Worm (Caenorhabditis elegans) whole organism, L1 larva: ENCODE measurements around the gene H10D18.1.
A peak's percentile ranks its signal among the peaks of the same experiment; 100 is the strongest.

Experiments
- C04F5.9 ChIP-seq: sonication (generic microtip); optimal IDR thresholded peaks from 2 replicates; lab custom pipeline; 2016; ENCODE audit warnings: missing genetic modification characterization, missing compliant biosample characterization
- C16A3.4 ChIP-seq: fragments of 150-350 bp; optimal IDR thresholded peaks from 2 replicates; lab custom pipeline; 2014; ENCODE audit warnings: missing biosample characterization, missing genetic modification characterization
- aha-1 ChIP-seq: fragments of 150-350 bp; optimal IDR thresholded peaks from 2 replicates; lab custom pipeline; 2014; ENCODE audit warnings: missing biosample characterization, missing genetic modification characterization
- alr-1 ChIP-seq: fragments of 200-800 bp; sonication (Bioruptor generic); optimal IDR thresholded peaks from 2 replicates; lab custom pipeline; 2018; ENCODE audit warnings: borderline replicate concordance, mild to moderate bottlenecking, missing genetic modification characterization, missing compliant biosample characterization
- aly-2 ChIP-seq: fragments of 150-350 bp; optimal IDR thresholded peaks from 2 replicates; lab custom pipeline; 2014; ENCODE audit warnings: missing biosample characterization, missing genetic modification characterization
- blmp-1 ChIP-seq: fragments of 150-350 bp; optimal IDR thresholded peaks from 2 replicates; lab custom pipeline; 2014; ENCODE audit warnings: missing biosample characterization, missing genetic modification characterization
- ceh-63 ChIP-seq: fragments of 200-800 bp; sonication (Bioruptor generic); optimal IDR thresholded peaks from 2 replicates; lab custom pipeline; 2018; ENCODE audit warnings: mild to moderate bottlenecking, missing genetic modification characterization, missing compliant biosample characterization
- ceh-8 ChIP-seq: fragments of 200-800 bp; sonication (Bioruptor generic); optimal IDR thresholded peaks from 2 replicates; lab custom pipeline; 2018; ENCODE audit warnings: mild to moderate bottlenecking, missing genetic modification characterization, moderate library complexity, missing compliant biosample characterization
- ceh-88 ChIP-seq: fragments of 200-800 bp; sonication (Bioruptor generic); IDR thresholded peaks from 2 replicates; pipeline ENCODE4 v1.3.6; 2022; ENCODE audit warnings: missing genetic modification characterization, missing compliant biosample characterization
- ceh-90 ChIP-seq: sonication (generic microtip); optimal IDR thresholded peaks from 2 replicates; lab custom pipeline; 2016; ENCODE audit warnings: missing genetic modification characterization, missing compliant biosample characterization
- dpl-1 ChIP-seq, 3 experiments: fragments of 150-350 bp in 2 of 3; sonication (generic microtip) in 1 of 3; optimal IDR thresholded peaks; 2 replicates each; lab custom pipeline; 2014 to 2017; ENCODE audit warnings: missing biosample characterization in 3 of 3, missing genetic modification characterization in 3 of 3, missing genetic modification reagents in 3 of 3
- dsc-1 ChIP-seq: sonication (generic microtip); optimal IDR thresholded peaks from 2 replicates; lab custom pipeline; 2016; ENCODE audit warnings: mild to moderate bottlenecking, missing genetic modification characterization, missing compliant biosample characterization
- efl-1 ChIP-seq, 4 experiments: fragments of 150-350 bp; optimal IDR thresholded peaks in 3 of 4; peaks in 1 of 4; 1 replicate in 1 of 4; 2 replicates in 3 of 4; lab custom pipeline; 2014; ENCODE audit warnings: missing biosample characterization in 2 of 4, missing genetic modification characterization in 2 of 4, missing genetic modification reagents in 2 of 4
- efl-3 ChIP-seq: fragments of 200-800 bp; sonication (Bioruptor generic); optimal IDR thresholded peaks from 2 replicates; lab custom pipeline; 2018; ENCODE audit warnings: mild to moderate bottlenecking, missing genetic modification characterization, missing compliant biosample characterization
- egl-13 ChIP-seq: sonication (generic microtip); optimal IDR thresholded peaks from 2 replicates; lab custom pipeline; 2016; ENCODE audit warnings: missing genotype, missing genetic modification reagents, missing genetic modification characterization, missing compliant biosample characterization
- elt-2 ChIP-seq: sonication (generic microtip); optimal IDR thresholded peaks from 2 replicates; lab custom pipeline; 2016; ENCODE audit warnings: missing genetic modification characterization, mild to moderate bottlenecking, inconsistent platforms, missing compliant biosample characterization, missing genetic modification reagents
- fkh-4 ChIP-seq: sonication (generic microtip); optimal IDR thresholded peaks from 2 replicates; lab custom pipeline; 2016; ENCODE audit warnings: missing compliant biosample characterization, missing genetic modification characterization, borderline replicate concordance
- fkh-8 ChIP-seq: sonication (generic microtip); optimal IDR thresholded peaks from 2 replicates; lab custom pipeline; 2016; ENCODE audit warnings: mild to moderate bottlenecking, missing genetic modification characterization, missing compliant biosample characterization
- fos-1 ChIP-seq: fragments of 150-350 bp; optimal IDR thresholded peaks from 2 replicates; lab custom pipeline; 2014; ENCODE audit warnings: missing biosample characterization, missing genetic modification characterization
- grh-1 ChIP-seq: fragments of 200-800 bp; sonication (Bioruptor generic); IDR thresholded peaks from 2 replicates; pipeline ENCODE4 v1.3.6; 2022; ENCODE audit warnings: missing genetic modification reagents, missing genetic modification characterization, missing compliant biosample characterization
- hlh-17 ChIP-seq: fragments of 200-800 bp; sonication (Bioruptor generic); optimal IDR thresholded peaks from 2 replicates; lab custom pipeline; 2018; ENCODE audit warnings: missing genetic modification characterization, mild to moderate bottlenecking, missing compliant biosample characterization, moderate library complexity, borderline replicate concordance
- hlh-4 ChIP-seq: sonication (generic microtip); optimal IDR thresholded peaks from 2 replicates; lab custom pipeline; 2016; ENCODE audit warnings: mild to moderate bottlenecking, missing genetic modification characterization, missing compliant biosample characterization
- hpl-2 ChIP-seq: fragments of 150-350 bp; optimal IDR thresholded peaks from 2 replicates; lab custom pipeline; 2014; ENCODE audit warnings: missing biosample characterization, missing genetic modification reagents, missing genetic modification characterization
- irx-1 ChIP-seq: sonication (generic microtip); optimal IDR thresholded peaks from 2 replicates; lab custom pipeline; 2016; ENCODE audit warnings: missing genetic modification characterization, missing compliant biosample characterization
- isw-1 ChIP-seq: fragments of 200-800 bp; sonication (Bioruptor generic); IDR thresholded peaks from 2 replicates; pipeline ENCODE4 v1.3.6; 2022; ENCODE audit warnings: missing genetic modification characterization, missing compliant biosample characterization
- jun-1 ChIP-seq: fragments of 150-350 bp; optimal IDR thresholded peaks from 2 replicates; lab custom pipeline; 2014; ENCODE audit warnings: missing biosample characterization, missing genetic modification reagents, missing genetic modification characterization
- lin-13 ChIP-seq: fragments of 150-350 bp; optimal IDR thresholded peaks from 2 replicates; lab custom pipeline; 2014; ENCODE audit warnings: missing biosample characterization, missing genetic modification reagents, missing genetic modification characterization
- lin-14 ChIP-seq: fragments of 200-800 bp; sonication (Bioruptor generic); optimal IDR thresholded peaks from 2 replicates; lab custom pipeline; 2018; ENCODE audit warnings: mild to moderate bottlenecking, missing genetic modification characterization, moderate library complexity, missing compliant biosample characterization
- lin-35 ChIP-seq, 2 experiments: fragments of 150-350 bp; optimal IDR thresholded peaks; 2 replicates each; lab custom pipeline; 2014; ENCODE audit warnings: missing biosample characterization in 2 of 2, missing genetic modification characterization in 2 of 2, missing genetic modification reagents in 2 of 2
- lsy-2 ChIP-seq, 2 experiments: fragments of 150-350 bp; optimal IDR thresholded peaks; 2 replicates each; lab custom pipeline; 2014; ENCODE audit warnings: missing biosample characterization in 2 of 2, missing genetic modification characterization in 2 of 2
- mab-9 ChIP-seq: fragments of 200-800 bp; sonication (Bioruptor generic); IDR thresholded peaks from 2 replicates; pipeline ENCODE4 v1.3.6; 2022; ENCODE audit warnings: missing genetic modification reagents, missing genetic modification characterization, missing compliant biosample characterization
- mep-1 ChIP-seq: fragments of 150-350 bp; optimal IDR thresholded peaks from 2 replicates; lab custom pipeline; 2014; ENCODE audit warnings: missing biosample characterization, missing genetic modification characterization
- nhr-12 ChIP-seq: sonication (generic microtip); optimal IDR thresholded peaks from 2 replicates; lab custom pipeline; 2017; ENCODE audit warnings: missing biosample characterization, missing genetic modification characterization
- nhr-20 ChIP-seq: sonication (generic microtip); optimal IDR thresholded peaks from 2 replicates; lab custom pipeline; 2016; ENCODE audit warnings: mild to moderate bottlenecking, missing genetic modification characterization, missing compliant biosample characterization
- nhr-237 ChIP-seq: fragments of 150-350 bp; optimal IDR thresholded peaks from 2 replicates; lab custom pipeline; 2014; ENCODE audit warnings: missing biosample characterization, missing genetic modification characterization
- nhr-28 ChIP-seq: fragments of 150-350 bp; optimal IDR thresholded peaks from 2 replicates; lab custom pipeline; 2014; ENCODE audit warnings: missing biosample characterization, missing genetic modification characterization
- nhr-47 ChIP-seq: sonication (generic microtip); optimal IDR thresholded peaks from 2 replicates; lab custom pipeline; 2016; ENCODE audit warnings: mild to moderate bottlenecking, missing genetic modification characterization, moderate library complexity, missing compliant biosample characterization
- nhr-71 ChIP-seq: sonication (generic microtip); optimal IDR thresholded peaks from 2 replicates; lab custom pipeline; 2016; ENCODE audit warnings: mild to moderate bottlenecking, missing genetic modification characterization, moderate library complexity, missing compliant biosample characterization
- nhr-77 ChIP-seq: fragments of 150-350 bp; optimal IDR thresholded peaks from 2 replicates; lab custom pipeline; 2014; ENCODE audit warnings: missing biosample characterization, missing genetic modification characterization
- nhr-84 ChIP-seq: sonication (generic microtip); optimal IDR thresholded peaks from 2 replicates; lab custom pipeline; 2017; ENCODE audit warnings: missing biosample characterization, missing genetic modification characterization
- nhr-85 ChIP-seq: sonication (generic microtip); peaks from one replicate; lab custom pipeline; 2016; ENCODE audit warnings: missing genetic modification characterization, inconsistent platforms, missing compliant biosample characterization
- pax-3 ChIP-seq: fragments of 200-800 bp; sonication (Bioruptor generic); optimal IDR thresholded peaks from 2 replicates; lab custom pipeline; 2018; ENCODE audit warnings: mild to moderate bottlenecking, missing genetic modification characterization, moderate library complexity, missing compliant biosample characterization
- skn-1 ChIP-seq: fragments of 150-350 bp; optimal IDR thresholded peaks from 2 replicates; lab custom pipeline; 2014; ENCODE audit warnings: missing biosample characterization, missing genetic modification characterization
- snu-23 ChIP-seq: sonication (generic microtip); optimal IDR thresholded peaks from 2 replicates; lab custom pipeline; 2016; ENCODE audit warnings: missing genetic modification characterization, missing compliant biosample characterization
- swsn-7 ChIP-seq: sonication (generic microtip); optimal IDR thresholded peaks from 2 replicates; lab custom pipeline; 2016; ENCODE audit warnings: missing genetic modification characterization, missing compliant biosample characterization
- tlp-1 ChIP-seq: fragments of 150-350 bp; optimal IDR thresholded peaks from 2 replicates; lab custom pipeline; 2014; ENCODE audit warnings: missing biosample characterization, missing genetic modification characterization
- unc-130 ChIP-seq: fragments of 150-350 bp; optimal IDR thresholded peaks from 2 replicates; lab custom pipeline; 2017; ENCODE audit warnings: missing biosample characterization, missing genetic modification characterization, inconsistent platforms
- unc-30 ChIP-seq: sonication (generic microtip); optimal IDR thresholded peaks from 2 replicates; lab custom pipeline; 2017; ENCODE audit warnings: missing biosample characterization, missing genetic modification characterization
- unc-86 ChIP-seq: sonication (generic microtip); optimal IDR thresholded peaks from 2 replicates; lab custom pipeline; 2016; ENCODE audit warnings: missing genetic modification characterization, missing compliant biosample characterization
- unc-98 ChIP-seq: fragments of 200-800 bp; sonication (Bioruptor generic); IDR thresholded peaks from 2 replicates; pipeline ENCODE4 v1.3.6; 2022; ENCODE audit warnings: missing genetic modification characterization, missing compliant biosample characterization
- xbp-1 ChIP-seq: sonication (generic microtip); optimal IDR thresholded peaks from 2 replicates; lab custom pipeline; 2016; ENCODE audit warnings: missing genetic modification characterization, missing compliant biosample characterization
- zip-4 ChIP-seq: fragments of 200-800 bp; sonication (Bioruptor generic); optimal IDR thresholded peaks from 2 replicates; lab custom pipeline; 2018; ENCODE audit warnings: mild to moderate bottlenecking, missing genetic modification characterization, moderate library complexity, missing compliant biosample characterization
- ztf-11 ChIP-seq, 2 experiments: sonication (generic microtip); optimal IDR thresholded peaks; 2 replicates each; lab custom pipeline; 2016 to 2017; ENCODE audit warnings: missing genetic modification characterization in 2 of 2, missing biosample characterization in 1 of 2, missing compliant biosample characterization in 1 of 2
- ztf-4 ChIP-seq: fragments of 150-350 bp; optimal IDR thresholded peaks from 2 replicates; lab custom pipeline; 2014; ENCODE audit warnings: missing biosample characterization, missing genetic modification characterization

The H10D18.1 gene

DNA sequence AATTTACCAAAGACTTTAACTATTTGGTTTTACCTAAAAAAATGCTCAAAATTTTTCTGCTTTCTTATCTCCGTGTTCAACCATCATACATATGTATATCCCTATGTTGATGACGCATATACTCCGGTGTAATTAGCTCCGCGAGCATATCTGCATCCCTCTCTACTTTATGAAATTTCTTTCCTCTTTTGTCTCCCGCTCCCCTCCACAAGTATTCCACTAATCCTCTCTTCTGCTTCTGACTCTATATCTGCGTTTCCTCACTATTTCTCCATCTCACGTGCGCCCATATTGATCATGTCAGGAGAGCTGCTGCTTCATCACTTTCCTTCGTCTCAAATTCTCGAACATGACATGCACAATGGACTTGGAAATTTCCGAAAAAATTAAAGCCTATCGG, at the start of gene H10D18.1:
Gene H10D18.1 (plus strand): TSS at position 277 of the 400 bp plus-strand sequence.
- TF ChIP-seq irx-1 (tag; lab: Kevin White, UChicago), result no peak
- no peak for TF ChIP-seq nhr-28
- TF ChIP-seq mep-1, result peak; percentile 6
- no peak for TF ChIP-seq skn-1 (tag; lab: Kevin White, UChicago)
- no peak for TF ChIP-seq nhr-84 (tag; lab: Kevin White, UChicago)
- no peak for TF ChIP-seq unc-30 (tag; lab: Kevin White, UChicago)
- TF ChIP-seq tlp-1 (tag; lab: Kevin White, UChicago), result no peak
- peak; percentile 5 for TF ChIP-seq fos-1 (tag; lab: Kevin White, UChicago)
- no peak for TF ChIP-seq ceh-90 (tag; lab: Kevin White, UChicago)
- TF ChIP-seq unc-130, result no peak
- no peak for TF ChIP-seq lin-13
- TF ChIP-seq nhr-12 (tag; lab: Kevin White, UChicago), result no peak
- no peak for TF ChIP-seq nhr-20 (tag; lab: Kevin White, UChicago)
- no peak for TF ChIP-seq dpl-1 (GFP tag; optimal IDR thresholded peaks at IDR 0.05; lab: Kevin White, UChicago)
- peak; percentile 67 for TF ChIP-seq lin-14 (GFP tag; lab: Kevin White, UChicago)
- TF ChIP-seq fkh-4 (tag; lab: Kevin White, UChicago), result no peak
- TF ChIP-seq hpl-2 (GFP tag; lab: Kevin White, UChicago), result no peak
- no peak for TF ChIP-seq mab-9
- TF ChIP-seq hlh-17 (GFP tag; lab: Kevin White, UChicago), result no peak
- TF ChIP-seq swsn-7 (tag; lab: Kevin White, UChicago), result peak; percentile 7
- peak; percentile 43 for TF ChIP-seq egl-13 (tag; lab: Kevin White, UChicago)
- TF ChIP-seq ztf-11 (tag; optimal IDR thresholded peaks at IDR 0.05; lab: Kevin White, UChicago), result no peak
- TF ChIP-seq dsc-1 (tag; lab: Kevin White, UChicago), result peak; percentile 77
- TF ChIP-seq xbp-1 (tag; lab: Kevin White, UChicago), result no peak
- TF ChIP-seq nhr-77 (tag; lab: Kevin White, UChicago), result no peak
- TF ChIP-seq efl-1 (optimal IDR thresholded peaks at IDR 0.05; lab: Kevin White, UChicago), result no peak
- TF ChIP-seq efl-1 (GFP tag; optimal IDR thresholded peaks at IDR 0.05 in 1 of 2; lab: Kevin White, UChicago), result no peak
- TF ChIP-seq nhr-47 (tag; lab: Kevin White, UChicago), result peak; percentile 48
- TF ChIP-seq C04F5.9 (tag; lab: Kevin White, UChicago), result no peak
- TF ChIP-seq elt-2 (tag; lab: Kevin White, UChicago), result no peak
- no peak for TF ChIP-seq C16A3.4 (tag; lab: Kevin White, UChicago)
- peak; percentile 20 for TF ChIP-seq unc-86 (tag; lab: Kevin White, UChicago)
- no peak for TF ChIP-seq aha-1 (tag; lab: Kevin White, UChicago)
- TF ChIP-seq ceh-88 (GFP tag; lab: Robert Waterston, UW), result no peak
- TF ChIP-seq nhr-71 (tag; lab: Kevin White, UChicago), result peak; percentile 51
- no peak for TF ChIP-seq jun-1 (tag; lab: Kevin White, UChicago)
- no peak for TF ChIP-seq isw-1 (GFP tag; lab: Robert Waterston, UW)
- no peak for TF ChIP-seq blmp-1 (tag; lab: Kevin White, UChicago)
- peak; percentile 43 for TF ChIP-seq pax-3 (tag; lab: Kevin White, UChicago)
- no peak for TF ChIP-seq ceh-8 (GFP tag; lab: Kevin White, UChicago)
- peak; percentile 7 for TF ChIP-seq snu-23
- TF ChIP-seq alr-1 (tag; lab: Kevin White, UChicago), result no peak
- no peak for TF ChIP-seq nhr-237
- no peak for TF ChIP-seq ztf-4 (tag; lab: Kevin White, UChicago)
- no peak for TF ChIP-seq unc-98 (GFP tag; lab: Robert Waterston, UW)
- TF ChIP-seq lsy-2 (tag; optimal IDR thresholded peaks at IDR 0.05; lab: Kevin White, UChicago), result no peak
- no peak for TF ChIP-seq grh-1 (GFP tag; lab: Robert Waterston, UW)
- TF ChIP-seq efl-3 (GFP tag; lab: Kevin White, UChicago), result no peak
- no peak for TF ChIP-seq ceh-63
- peak; percentile 83 for TF ChIP-seq fkh-8 (tag; lab: Kevin White, UChicago)
- no peak for TF ChIP-seq lin-35 (GFP tag; optimal IDR thresholded peaks at IDR 0.05; lab: Kevin White, UChicago)
- no peak for TF ChIP-seq aly-2 (tag; lab: Kevin White, UChicago)
- TF ChIP-seq zip-4 (GFP tag; lab: Kevin White, UChicago), result no peak
- no peak for TF ChIP-seq hlh-4
- TF ChIP-seq nhr-85 (tag; lab: Kevin White, UChicago), result no peak
